Worm (Caenorhabditis elegans): ENCODE measurements around the gene acs-19.

Gene acs-19

ce11 chrIII:3871763-3872486 lies 7.6 kb downstream of the acs-19 start:
- TF ChIP-seq elt-2 (tag; optimal IDR thresholded peaks at IDR 0.05) (peak; percentile 34), ama-1 (optimal IDR thresholded peaks at IDR 0.05) (no peak), pqm-1 (tag; optimal IDR thresholded peaks at IDR 0.05) (peak; percentile 13)

ce11 chrIII:3872978-3873377 lies 8.7 kb downstream of the acs-19 start:
- no peak for TF ChIP-seq sea-2 (GFP tag; optimal IDR thresholded peaks at IDR 0.05)
- no peak for TF ChIP-seq R02D3.7 (tag; optimal IDR thresholded peaks at IDR 0.05)
- TF ChIP-seq nhr-43 (tag; optimal IDR thresholded peaks at IDR 0.05; ENCODE audit: poor library complexity, severe bottlenecking): no peak
- TF ChIP-seq egl-5 (tag; optimal IDR thresholded peaks at IDR 0.05): no peak
- TF ChIP-seq aly-2 (tag; optimal IDR thresholded peaks at IDR 0.05): no peak
- TF ChIP-seq ceh-16 (tag; optimal IDR thresholded peaks at IDR 0.05): no peak
- TF ChIP-seq daf-12 (tag; optimal IDR thresholded peaks at IDR 0.05): no peak
- no peak for TF ChIP-seq zag-1 (tag; optimal IDR thresholded peaks at IDR 0.05)
- no peak for TF ChIP-seq egl-27 (tag; optimal IDR thresholded peaks at IDR 0.05)
- no peak for TF ChIP-seq unc-62 (GFP tag; optimal IDR thresholded peaks at IDR 0.05)

- no peak for TF ChIP-seq nhr-76 (tag; optimal IDR thresholded peaks at IDR 0.05)
- no peak for TF ChIP-seq mml-1 (tag; optimal IDR thresholded peaks at IDR 0.05)
- TF ChIP-seq tbx-2 (tag; optimal IDR thresholded peaks at IDR 0.05): no peak
- no peak for TF ChIP-seq lsy-12 (tag; optimal IDR thresholded peaks at IDR 0.05)
- peak; percentile 52 for TF ChIP-seq elt-2 (tag; optimal IDR thresholded peaks at IDR 0.05)
- no peak for TF ChIP-seq nfya-1 (tag; optimal IDR thresholded peaks at IDR 0.05; ENCODE audit: insufficient read depth)
- TF ChIP-seq lin-15B (tag; optimal IDR thresholded peaks at IDR 0.05): no peak
- peak; percentile 39 for TF ChIP-seq nhr-25 (tag; optimal IDR thresholded peaks at IDR 0.05)
- no peak for TF ChIP-seq fkh-2 (tag; optimal IDR thresholded peaks at IDR 0.05)
- no peak for TF ChIP-seq nhr-12 (tag; optimal IDR thresholded peaks at IDR 0.05)
- no peak for TF ChIP-seq fkh-10 (GFP tag; optimal IDR thresholded peaks at IDR 0.05)
- no peak for TF ChIP-seq hmg-11 (tag; optimal IDR thresholded peaks at IDR 0.05)
- TF ChIP-seq egl-5 (tag; optimal IDR thresholded peaks at IDR 0.05): no peak
- TF ChIP-seq ztf-4 (tag; optimal IDR thresholded peaks at IDR 0.05): no peak
- TF ChIP-seq ceh-82 (tag; optimal IDR thresholded peaks at IDR 0.05): no peak
- no peak for TF ChIP-seq nhr-23 (tag; optimal IDR thresholded peaks at IDR 0.05)
- TF ChIP-seq daf-12 (tag; optimal IDR thresholded peaks at IDR 0.05): no peak
- TF ChIP-seq ztf-11 (tag; optimal IDR thresholded peaks at IDR 0.05): no peak
- no peak for TF ChIP-seq nhr-43 (tag; optimal IDR thresholded peaks at IDR 0.05; ENCODE audit: poor library complexity, severe bottlenecking)
- TF ChIP-seq unc-62 (GFP tag; optimal IDR thresholded peaks at IDR 0.05): no peak
- TF ChIP-seq elt-1 (tag; optimal IDR thresholded peaks at IDR 0.05): no peak
- no peak for TF ChIP-seq nhr-237 (tag; optimal IDR thresholded peaks at IDR 0.05)
- peak; percentile 83 for TF ChIP-seq pha-4 (tag; optimal IDR thresholded peaks at IDR 0.05)
- no peak for TF ChIP-seq ceh-28 (tag; optimal IDR thresholded peaks at IDR 0.05)
- TF ChIP-seq ZK546.5 (tag; optimal IDR thresholded peaks at IDR 0.05): no peak
- TF ChIP-seq pqm-1 (tag; optimal IDR thresholded peaks at IDR 0.05): peak; percentile 25
- TF ChIP-seq mdl-1 (tag; optimal IDR thresholded peaks at IDR 0.05): no peak
- no peak for TF ChIP-seq jun-1 (tag; optimal IDR thresholded peaks at IDR 0.05)
- no peak for TF ChIP-seq aly-2 (tag; optimal IDR thresholded peaks at IDR 0.05)
- no peak for TF ChIP-seq nhr-77 (tag; optimal IDR thresholded peaks at IDR 0.05)
- TF ChIP-seq egl-27 (tag; optimal IDR thresholded peaks at IDR 0.05): no peak
Observed at ce11 chrIII:3873424-3873823, 9.1 kb downstream of the acs-19 start.

- peak; percentile 69 for TF ChIP-seq nhr-25 (tag; optimal IDR thresholded peaks at IDR 0.05)
- TF ChIP-seq daf-12 (tag; optimal IDR thresholded peaks at IDR 0.05): no peak
Observed at ce11 chrIII:3874492-3874891, 10.2 kb downstream of the acs-19 start.

- TF ChIP-seq elt-2 (tag; optimal IDR thresholded peaks at IDR 0.05): peak; percentile 45
- no peak for TF ChIP-seq unc-62 (GFP tag; optimal IDR thresholded peaks at IDR 0.05)
- TF ChIP-seq pha-4 (tag; optimal IDR thresholded peaks at IDR 0.05): peak; percentile 34
- no peak for TF ChIP-seq daf-12 (tag; optimal IDR thresholded peaks at IDR 0.05)
Observed at ce11 chrIII:3874895-3875294, 10.6 kb downstream of the acs-19 start.
